Worm (Caenorhabditis elegans) whole organism, young adult: ENCODE results near the gene F49C5.11.

Experiments used
- egl-18 ChIP-seq: fragments of 200-800 bp; sonication (Bioruptor generic); IDR thresholded peaks from 2 replicates; pipeline ENCODE4 v1.3.6; 2022; ENCODE audit warnings: missing genetic modification reagents, missing genetic modification characterization, missing compliant biosample characterization
- hmg-1.2 ChIP-seq: fragments of 200-800 bp; sonication (Bioruptor generic); IDR thresholded peaks from 2 replicates; pipeline ENCODE4 v1.3.6; 2022; ENCODE audit warnings: missing genetic modification reagents, missing genetic modification characterization, missing compliant biosample characterization
- mes-4 ChIP-seq: sonication (generic microtip); optimal IDR thresholded peaks from 2 replicates; lab custom pipeline; 2016; ENCODE audit warnings: missing genotype, missing genetic modification characterization, missing compliant biosample characterization
- pha-4 ChIP-seq: fragments of 150-350 bp; sonication (generic microtip); optimal IDR thresholded peaks from 2 replicates; lab custom pipeline; 2014; ENCODE audit warnings: missing biosample characterization, missing genetic modification reagents, missing genetic modification characterization
- snpc-1.1 ChIP-seq: sonication (generic microtip); optimal IDR thresholded peaks from 2 replicates; lab custom pipeline; 2017; ENCODE audit warnings: missing genetic modification characterization, mild to moderate bottlenecking, missing compliant biosample characterization, antibody characterized with exemption, moderate library complexity, missing genotype, missing genetic modification reagents; ENCODE audit not compliant: insufficient read depth
- tbp1 ChIP-seq: fragments of 200-800 bp; sonication (Bioruptor generic); optimal IDR thresholded peaks from 2 replicates; lab custom pipeline; 2018; ENCODE audit warnings: mild to moderate bottlenecking, missing genetic modification characterization, missing compliant biosample characterization
- unc-130 ChIP-seq: sonication (generic microtip); optimal IDR thresholded peaks from 2 replicates; lab custom pipeline; 2016; ENCODE audit warnings: missing genetic modification reagents, missing genetic modification characterization, missing compliant biosample characterization
- unc-62 ChIP-seq: fragments of 150-350 bp; optimal IDR thresholded peaks from 2 replicates; lab custom pipeline; 2014; ENCODE audit warnings: missing biosample characterization, missing genetic modification reagents, missing genetic modification characterization
- xnd-1 ChIP-seq: sonication (generic microtip); optimal IDR thresholded peaks from 2 replicates; lab custom pipeline; 2016; ENCODE audit warnings: missing genotype, missing genetic modification reagents, missing genetic modification characterization, missing compliant biosample characterization
- zfh-2 ChIP-seq: fragments of 200-800 bp; sonication (Bioruptor generic); conservative IDR thresholded peaks from 2 replicates; pipeline ENCODE4 v1.3.6; 2022; ENCODE audit warnings: missing genetic modification reagents, missing genetic modification characterization, missing compliant biosample characterization
- ztf-22 ChIP-seq: fragments of 200-800 bp; sonication (Bioruptor generic); optimal IDR thresholded peaks from 2 replicates; lab custom pipeline; 2018; ENCODE audit warnings: mild to moderate bottlenecking, missing genetic modification characterization, moderate library complexity, missing compliant biosample characterization

DNA sequence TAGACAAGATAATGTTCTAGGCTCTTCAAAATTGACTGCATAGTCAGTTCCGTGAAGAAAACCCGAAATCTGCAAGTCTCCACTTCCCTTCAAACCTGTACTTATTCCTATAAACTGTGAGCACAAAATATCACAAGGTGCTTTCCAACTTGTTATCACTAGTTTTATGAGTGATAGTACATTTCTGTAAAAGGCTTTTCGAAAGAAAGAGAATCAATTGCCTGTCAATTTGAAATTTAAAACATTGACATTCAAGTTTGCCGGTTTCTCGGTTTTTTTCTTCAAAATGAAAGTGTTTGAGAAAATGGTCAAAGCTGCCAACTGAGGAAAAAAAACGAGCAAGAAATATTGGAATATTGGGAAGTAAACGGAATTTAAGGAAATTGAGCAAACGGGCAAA is 37.7 kb upstream of the F49C5.11 start:
- TF ChIP-seq ztf-22 (GFP tag; lab: Kevin White, UChicago) (no peak), xnd-1 (tag; lab: Kevin White, UChicago) (no peak), unc-62 (GFP tag; lab: Kevin White, UChicago) (peak; percentile 34), tbp1 (no peak), hmg-1.2 (GFP tag; lab: Robert Waterston, UW) (no peak), mes-4 (tag; lab: Kevin White, UChicago) (no peak), zfh-2 (GFP tag; lab: Robert Waterston, UW) (no peak), egl-18 (GFP tag; lab: Robert Waterston, UW) (no peak), pha-4 (tag; lab: Kevin White, UChicago) (no peak), snpc-1.1 (tag; lab: Kevin White, UChicago) (no peak), unc-130 (no peak)
